Fruit fly (Drosophila melanogaster) whole organism, embryonic: ENCODE data around the gene CG32450.

Experiments used
- Aef1 ChIP-seq: fragments of 200-800 bp; sonication (Bioruptor generic); IDR thresholded peaks from 3 replicates; pipeline ENCODE4 v1.3.6; 2022; ENCODE audit warnings: missing biosample characterization, missing genetic modification characterization
- CG10979 ChIP-seq: fragments of 200-800 bp; sonication (Bioruptor generic); optimal IDR thresholded peaks from 2 replicates; lab custom pipeline; 2018; ENCODE audit warnings: missing biosample characterization, mild to moderate bottlenecking, missing genetic modification characterization, moderate library complexity
- CG11085 ChIP-seq: fragments of 200-800 bp; sonication (Bioruptor generic); IDR thresholded peaks from 2 replicates; pipeline ENCODE4 v1.3.6; 2022; ENCODE audit warnings: missing biosample characterization, missing genetic modification characterization
- CG11093 ChIP-seq: fragments of 200-800 bp; sonication (Bioruptor generic); IDR thresholded peaks from 3 replicates; pipeline ENCODE4 v1.3.6; 2022; ENCODE audit warnings: missing biosample characterization, missing genetic modification characterization
- CG11247 ChIP-seq: fragments of 200-800 bp; sonication (Bioruptor generic); IDR thresholded peaks from 2 replicates; pipeline ENCODE4 v1.3.6; 2022; ENCODE audit warnings: missing biosample characterization, missing genetic modification characterization
- CG12659 ChIP-seq: fragments of 200-800 bp; sonication (Bioruptor generic); optimal IDR thresholded peaks from 3 replicates; lab custom pipeline; 2017; ENCODE audit warnings: mild to moderate bottlenecking, missing biosample characterization, missing genetic modification reagents, missing genetic modification characterization
- CG13287 ChIP-seq: fragments of 200-800 bp; sonication (Bioruptor generic); IDR thresholded peaks from 2 replicates; pipeline ENCODE4 v1.3.6; 2022; ENCODE audit warnings: missing biosample characterization, missing genetic modification characterization; ENCODE audit not compliant: partially characterized antibody
- CG1603 ChIP-seq: fragments of 200-800 bp; sonication (Bioruptor generic); optimal IDR thresholded peaks from 2 replicates; lab custom pipeline; 2019; ENCODE audit warnings: missing biosample characterization, mild to moderate bottlenecking, missing genetic modification characterization, moderate library complexity
- CG1792 ChIP-seq: fragments of 200-800 bp; sonication (Bioruptor generic); optimal IDR thresholded peaks from 2 replicates; lab custom pipeline; 2016; ENCODE audit warnings: missing biosample characterization, missing genetic modification characterization
- CG2116 ChIP-seq: fragments of 200-800 bp; sonication (Bioruptor generic); optimal IDR thresholded peaks from 3 replicates; lab custom pipeline; 2018; ENCODE audit warnings: missing biosample characterization, mild to moderate bottlenecking, missing genetic modification characterization
- CG30431 ChIP-seq: fragments of 200-800 bp; sonication (Bioruptor generic); optimal IDR thresholded peaks from 2 replicates; lab custom pipeline; 2017; ENCODE audit warnings: missing biosample characterization, missing genetic modification characterization
- CG31365 ChIP-seq: fragments of 200-800 bp; sonication (Bioruptor generic); optimal IDR thresholded peaks from 2 replicates; lab custom pipeline; 2018; ENCODE audit warnings: missing biosample characterization, mild to moderate bottlenecking, missing genetic modification characterization
- CG34422 ChIP-seq: fragments of 200-800 bp; sonication (Bioruptor generic); IDR thresholded peaks from 3 replicates; pipeline ENCODE4 v1.3.6; 2022; ENCODE audit warnings: missing biosample characterization, missing genetic modification characterization
- CG42726 ChIP-seq: fragments of 200-800 bp; sonication (Bioruptor generic); IDR thresholded peaks from 2 replicates; pipeline ENCODE4 v1.3.6; 2022; ENCODE audit warnings: missing biosample characterization, missing genetic modification characterization; ENCODE audit not compliant: partially characterized antibody
- CG4282 ChIP-seq: fragments of 200-800 bp; sonication (Bioruptor generic); optimal IDR thresholded peaks from 2 replicates; lab custom pipeline; 2016; ENCODE audit warnings: missing biosample characterization, missing genetic modification characterization
- CG4328 ChIP-seq: fragments of 200-800 bp; sonication (Bioruptor generic); optimal IDR thresholded peaks from 3 replicates; lab custom pipeline; 2017; ENCODE audit warnings: missing biosample characterization, missing genetic modification reagents, missing genetic modification characterization
- CG4404 ChIP-seq: fragments of 200-800 bp; sonication (Bioruptor generic); IDR thresholded peaks from 2 replicates; pipeline ENCODE4 v1.3.6; 2022; ENCODE audit warnings: missing biosample characterization, missing genetic modification characterization
- CG5245 ChIP-seq: fragments of 200-800 bp; sonication (Bioruptor generic); optimal IDR thresholded peaks from 3 replicates; lab custom pipeline; 2016; ENCODE audit warnings: missing biosample characterization, missing genetic modification characterization
- CG6175 ChIP-seq: fragments of 200-800 bp; sonication (Bioruptor generic); IDR thresholded peaks from 3 replicates; pipeline ENCODE4 v1.3.6; 2022; ENCODE audit warnings: missing biosample characterization, missing genetic modification characterization
- CG6689 ChIP-seq: fragments of 200-800 bp; sonication (Bioruptor generic); IDR thresholded peaks from 2 replicates; pipeline ENCODE4 v1.3.6; 2022; ENCODE audit warnings: missing biosample characterization, missing genetic modification characterization
- CG7963 ChIP-seq: fragments of 200-800 bp; sonication (Bioruptor generic); IDR thresholded peaks from 3 replicates; pipeline ENCODE4 v1.3.6; 2022; ENCODE audit warnings: missing biosample characterization, missing genetic modification characterization; ENCODE audit not compliant: partially characterized antibody
- CG8089 ChIP-seq: fragments of 200-800 bp; sonication (Bioruptor generic); optimal IDR thresholded peaks from 3 replicates; lab custom pipeline; 2016; ENCODE audit warnings: missing biosample characterization, missing genetic modification characterization
- CG8944 ChIP-seq: fragments of 200-800 bp; sonication (Bioruptor generic); optimal IDR thresholded peaks from 3 replicates; lab custom pipeline; 2016; ENCODE audit warnings: missing biosample characterization, missing genetic modification characterization
- CG9437 ChIP-seq: fragments of 200-800 bp; sonication (Bioruptor generic); optimal IDR thresholded peaks from 2 replicates; lab custom pipeline; 2018; ENCODE audit warnings: missing biosample characterization, mild to moderate bottlenecking, missing genetic modification characterization
- Dfd ChIP-seq, 2 experiments: fragments of >200 bp; optimal IDR thresholded peaks; 2 replicates each; lab custom pipeline; 2017; ENCODE audit warnings: missing biosample characterization in 2 of 2, missing genetic modification characterization in 2 of 2
- Dll ChIP-seq: fragments of 200-800 bp; sonication (Bioruptor generic); IDR thresholded peaks from 4 replicates; pipeline ENCODE4 v1.3.6; 2022; ENCODE audit warnings: missing biosample characterization, missing genetic modification characterization; ENCODE audit not compliant: partially characterized antibody
- Doc3 ChIP-seq: fragments of 200-800 bp; sonication (Bioruptor generic); IDR thresholded peaks from 3 replicates; pipeline ENCODE4 v1.3.6; 2022; ENCODE audit warnings: missing biosample characterization, missing genetic modification characterization; ENCODE audit not compliant: partially characterized antibody
- Fer2 ChIP-seq: fragments of 200-800 bp; sonication (Bioruptor generic); optimal IDR thresholded peaks from 2 replicates; lab custom pipeline; 2018; ENCODE audit warnings: missing biosample characterization, mild to moderate bottlenecking, missing genetic modification characterization, moderate library complexity
- Hr51 ChIP-seq, 2 experiments: fragments of 200-800 bp; sonication (Bioruptor generic); optimal IDR thresholded peaks; 2 replicates in 1 of 2; 3 replicates in 1 of 2; lab custom pipeline; 2016 to 2018; ENCODE audit warnings: missing biosample characterization in 2 of 2, missing genetic modification characterization in 2 of 2, mild to moderate bottlenecking in 1 of 2, moderate library complexity in 1 of 2
- MESR4 ChIP-seq: fragments of 200-800 bp; sonication (Bioruptor generic); optimal IDR thresholded peaks from 2 replicates; lab custom pipeline; 2018; ENCODE audit warnings: missing biosample characterization, mild to moderate bottlenecking, missing genetic modification characterization, moderate library complexity
- NC2α ChIP-seq: fragments of 200-800 bp; sonication (Bioruptor generic); optimal IDR thresholded peaks from 2 replicates; lab custom pipeline; 2016; ENCODE audit warnings: missing biosample characterization, missing genetic modification characterization
- PHDP ChIP-seq: fragments of 200-800 bp; sonication (Bioruptor generic); optimal IDR thresholded peaks from 3 replicates; lab custom pipeline; 2018; ENCODE audit warnings: missing biosample characterization, mild to moderate bottlenecking, missing genetic modification characterization, moderate library complexity
- Usf ChIP-seq: fragments of 200-800 bp; sonication (Bioruptor generic); optimal IDR thresholded peaks from 2 replicates; lab custom pipeline; 2017; ENCODE audit warnings: missing genotype, missing biosample characterization, missing genetic modification characterization
- crol ChIP-seq: fragments of 200-800 bp; sonication (Bioruptor generic); IDR thresholded peaks from 2 replicates; pipeline ENCODE4 v1.3.6; 2022; ENCODE audit warnings: missing biosample characterization, missing genetic modification characterization
- fru ChIP-seq: fragments of >200 bp; optimal IDR thresholded peaks from 2 replicates; lab custom pipeline; 2017
- gem ChIP-seq: fragments of 200-800 bp; sonication (Bioruptor generic); optimal IDR thresholded peaks from 2 replicates; lab custom pipeline; 2019; ENCODE audit warnings: missing biosample characterization, mild to moderate bottlenecking, missing genetic modification characterization, moderate library complexity
- gfzf ChIP-seq: fragments of 200-800 bp; sonication (Bioruptor generic); optimal IDR thresholded peaks from 2 replicates; lab custom pipeline; 2016; ENCODE audit warnings: missing biosample characterization, mild to moderate bottlenecking, missing genetic modification characterization, moderate library complexity
- hb ChIP-seq: fragments of 200-800 bp; sonication (Bioruptor generic); IDR thresholded peaks from 3 replicates; pipeline ENCODE4 v1.3.6; 2022; ENCODE audit warnings: missing biosample characterization, missing genetic modification characterization; ENCODE audit not compliant: partially characterized antibody
- maf-S ChIP-seq: fragments of 200-800 bp; sonication (Bioruptor generic); optimal IDR thresholded peaks from 2 replicates; lab custom pipeline; 2016; ENCODE audit warnings: missing biosample characterization, missing genetic modification characterization
- mirr ChIP-seq: fragments of 200-800 bp; sonication (Bioruptor generic); optimal IDR thresholded peaks from 3 replicates; lab custom pipeline; 2018; ENCODE audit warnings: missing biosample characterization, mild to moderate bottlenecking, missing genetic modification characterization
- nom ChIP-seq: fragments of 200-800 bp; sonication (Bioruptor generic); optimal IDR thresholded peaks from 2 replicates; lab custom pipeline; 2017; ENCODE audit warnings: missing biosample characterization, missing genetic modification characterization, mild to moderate bottlenecking, moderate library complexity, missing genetic modification reagents
- phol ChIP-seq: fragments of 200-800 bp; sonication (Bioruptor generic); optimal IDR thresholded peaks from 3 replicates; lab custom pipeline; 2018; ENCODE audit warnings: missing biosample characterization, mild to moderate bottlenecking, missing genetic modification characterization, moderate library complexity
- pita ChIP-seq: fragments of 200-800 bp; sonication (Bioruptor generic); optimal IDR thresholded peaks from 2 replicates; lab custom pipeline; 2017; ENCODE audit warnings: missing biosample characterization, mild to moderate bottlenecking, missing genetic modification characterization
- pum ChIP-seq: fragments of 200-800 bp; sonication (Bioruptor generic); optimal IDR thresholded peaks from 2 replicates; lab custom pipeline; 2016; ENCODE audit warnings: missing biosample characterization, missing genetic modification characterization
- trh ChIP-seq: fragments of 200-800 bp; sonication (Bioruptor generic); optimal IDR thresholded peaks from 2 replicates; lab custom pipeline; 2016; ENCODE audit warnings: missing biosample characterization, missing genetic modification characterization
- twi ChIP-seq: fragments of 200-800 bp; optimal IDR thresholded peaks from 2 replicates; lab custom pipeline; 2019; ENCODE audit warnings: missing biosample characterization, mild to moderate bottlenecking, missing genetic modification characterization, moderate library complexity
- unpg ChIP-seq: fragments of 200-800 bp; sonication (Bioruptor generic); optimal IDR thresholded peaks from 3 replicates; lab custom pipeline; 2018; ENCODE audit warnings: missing biosample characterization, mild to moderate bottlenecking, missing genetic modification characterization, moderate library complexity
- yki ChIP-seq: fragments of >200 bp; optimal IDR thresholded peaks from 3 replicates; lab custom pipeline; 2018
- zen ChIP-seq: fragments of 200-800 bp; sonication (Bioruptor generic); optimal IDR thresholded peaks from 3 replicates; lab custom pipeline; 2018; ENCODE audit warnings: missing biosample characterization, mild to moderate bottlenecking, missing genetic modification characterization, moderate library complexity

The CG32450 gene

DNA sequence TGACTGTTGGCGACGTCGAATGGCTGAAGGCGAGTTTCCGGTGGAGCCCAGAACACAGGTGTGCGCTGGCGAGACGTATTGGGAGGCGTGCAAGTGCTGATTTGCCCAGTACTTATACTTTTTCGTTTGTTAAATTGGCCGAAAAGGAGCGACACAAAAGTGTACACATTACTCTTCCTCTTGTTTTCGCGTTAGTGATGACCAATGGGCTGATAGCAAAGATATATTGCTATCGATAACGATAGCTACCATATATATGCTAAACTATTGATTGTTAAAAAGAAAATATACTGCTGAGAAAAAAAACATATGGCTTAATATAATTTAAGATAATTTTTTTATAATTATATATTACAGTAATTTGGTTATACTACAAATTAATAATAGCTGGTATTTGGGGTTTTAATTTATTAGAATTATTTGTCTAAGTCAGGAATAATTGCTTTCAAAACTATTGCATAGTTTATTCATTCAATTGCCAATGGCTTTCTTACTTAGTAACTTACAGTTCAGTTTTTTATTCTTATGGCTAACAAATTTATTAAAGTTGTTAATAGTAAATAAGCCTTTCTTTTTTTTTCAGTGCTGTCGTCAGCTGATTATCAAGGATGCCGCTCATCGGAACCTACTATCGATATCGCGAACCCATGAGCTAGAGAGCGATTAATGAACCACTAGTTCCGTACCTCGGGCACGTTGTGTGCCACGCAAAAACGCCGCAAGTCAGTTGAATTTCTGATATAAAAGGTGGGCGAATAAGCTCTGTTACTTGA is 41.4 kb upstream of the CG32450 start, which contains the start of the genes Hem and IleRS (continued):
- TF ChIP-seq twi (peak; percentile 84), Usf (GFP tag; lab: Kevin White, UChicago) (peak; percentile 83), trh (peak; percentile 88), NC2α (peak; percentile 66), CG8089 (peak; percentile 83), CG13287 (peak; percentile 81), Fer2 (tag; lab: Kevin White, UChicago) (peak; percentile 90), MESR4 (GFP tag; lab: Kevin White, UChicago) (peak; percentile 78), CG10979 (tag; lab: Kevin White, UChicago) (peak; percentile 93), CG5245 (peak; percentile 88), CG1603 (tag; lab: Kevin White, UChicago) (no peak), CG4328 (GFP tag; lab: Kevin White, UChicago) (peak; percentile 81), Doc3 (peak; percentile 62), fru (lab: Kevin White, UChicago) (no peak), Hr51 (GFP tag; optimal IDR thresholded peaks at IDR 0.05; lab: Kevin White, UChicago) (peak; percentile 76 to 95), CG31365 (tag; lab: Kevin White, UChicago) (peak; percentile 15), CG30431 (GFP tag; lab: Kevin White, UChicago) (peak; percentile 79), Dfd (GFP tag; optimal IDR thresholded peaks at IDR 0.05; lab: Kevin White, UChicago) (no peak), CG1792 (peak; percentile 76), CG11247 (GFP tag; lab: Robert Waterston, UW) (peak; percentile 86), PHDP (tag; lab: Kevin White, UChicago) (no peak), yki (lab: Kevin White, UChicago) (no peak), Aef1 (GFP tag; lab: Robert Waterston, UW) (peak; percentile 89), CG12659 (GFP tag; lab: Kevin White, UChicago) (peak; percentile 95), hb (GFP tag; lab: Robert Waterston, UW) (peak; percentile 62; the same call in 2 of the 3 replicates), unpg (GFP tag; lab: Kevin White, UChicago) (peak; percentile 94), CG34422 (GFP tag; lab: Robert Waterston, UW) (peak; percentile 92), CG6175 (GFP tag; lab: Robert Waterston, UW) (peak; percentile 71), mirr (GFP tag; lab: Kevin White, UChicago) (no peak), zen (tag; lab: Kevin White, UChicago) (peak; percentile 95), CG6689 (GFP tag; lab: Robert Waterston, UW) (peak; percentile 90), CG11085 (peak; percentile 85), CG8944 (peak; percentile 79), CG7963 (GFP tag; lab: Robert Waterston, UW) (0 out of 3 replicates have a peak, but pooled peaks have one; percentile 43), phol (tag; lab: Kevin White, UChicago) (peak; percentile 95), CG42726 (GFP tag; lab: Robert Waterston, UW) (peak; percentile 54; the same call in 1 of the 2 replicates), CG4404 (GFP tag; lab: Robert Waterston, UW) (peak; percentile 86), CG9437 (peak; percentile 88), nom (no peak), CG11093 (peak; percentile 87), maf-S (GFP tag; lab: Kevin White, UChicago) (peak; percentile 73), Dll (peak; percentile 81), crol (GFP tag; lab: Robert Waterston, UW) (no peak; the same call in 1 of the 2 replicates), CG2116 (GFP tag; lab: Kevin White, UChicago) (peak; percentile 84), pita (GFP tag; lab: Kevin White, UChicago) (no peak), gem (tag; lab: Kevin White, UChicago) (peak; percentile 97), gfzf (GFP tag; lab: Kevin White, UChicago) (peak; percentile 0), pum (GFP tag; lab: Kevin White, UChicago) (peak; percentile 83), CG4282 (GFP tag; lab: Kevin White, UChicago) (peak; percentile 60)
